Worm (Caenorhabditis elegans) whole organism, midembryonic: ENCODE results near the gene C44C10.10.

Experiments
- T22C8.4 ChIP-seq: fragments of 200-800 bp; sonication (Bioruptor generic); IDR thresholded peaks from 2 replicates; pipeline ENCODE4 v1.3.6; 2022; ENCODE audit warnings: missing genetic modification characterization, missing compliant biosample characterization
- cog-1 ChIP-seq: sonication (generic microtip); optimal IDR thresholded peaks from 2 replicates; lab custom pipeline; 2016; ENCODE audit warnings: missing genetic modification characterization, missing compliant biosample characterization
- flt-1 ChIP-seq: fragments of 200-800 bp; sonication (Bioruptor generic); IDR thresholded peaks from 2 replicates; pipeline ENCODE4 v1.3.6; 2022; ENCODE audit warnings: missing genetic modification characterization, missing compliant biosample characterization
- klf-2 ChIP-seq: fragments of 200-800 bp; sonication (Bioruptor generic); conservative IDR thresholded peaks from 2 replicates; pipeline ENCODE4 v1.3.6; 2022; ENCODE audit warnings: missing genetic modification reagents, missing genetic modification characterization, missing compliant biosample characterization
- med-1 ChIP-seq: sonication (generic microtip); optimal IDR thresholded peaks from 2 replicates; lab custom pipeline; 2017; ENCODE audit warnings: missing genetic modification characterization, mild to moderate bottlenecking, missing compliant biosample characterization, antibody characterized with exemption, missing genetic modification reagents; ENCODE audit not compliant: insufficient read depth
- ref-1 ChIP-seq: fragments of 200-800 bp; sonication (Bioruptor generic); conservative IDR thresholded peaks from 2 replicates; pipeline ENCODE4 v1.3.6; 2022; ENCODE audit warnings: missing genetic modification reagents, missing genetic modification characterization, missing compliant biosample characterization
- tab-1 ChIP-seq: fragments of 200-800 bp; sonication (Bioruptor generic); IDR thresholded peaks from 2 replicates; pipeline ENCODE4 v1.3.6; 2022; ENCODE audit warnings: missing genetic modification characterization, missing compliant biosample characterization
- ztf-23 ChIP-seq: fragments of 200-800 bp; sonication (Bioruptor generic); IDR thresholded peaks from 2 replicates; pipeline ENCODE4 v1.3.6; 2022; ENCODE audit warnings: missing genetic modification reagents, missing genetic modification characterization, missing compliant biosample characterization
- ztf-29 ChIP-seq: fragments of 200-800 bp; sonication (Bioruptor generic); IDR thresholded peaks from 2 replicates; pipeline ENCODE4 v1.3.6; 2022; ENCODE audit warnings: missing genetic modification reagents, missing genetic modification characterization, missing compliant biosample characterization

The C44C10.10 gene

DNA sequence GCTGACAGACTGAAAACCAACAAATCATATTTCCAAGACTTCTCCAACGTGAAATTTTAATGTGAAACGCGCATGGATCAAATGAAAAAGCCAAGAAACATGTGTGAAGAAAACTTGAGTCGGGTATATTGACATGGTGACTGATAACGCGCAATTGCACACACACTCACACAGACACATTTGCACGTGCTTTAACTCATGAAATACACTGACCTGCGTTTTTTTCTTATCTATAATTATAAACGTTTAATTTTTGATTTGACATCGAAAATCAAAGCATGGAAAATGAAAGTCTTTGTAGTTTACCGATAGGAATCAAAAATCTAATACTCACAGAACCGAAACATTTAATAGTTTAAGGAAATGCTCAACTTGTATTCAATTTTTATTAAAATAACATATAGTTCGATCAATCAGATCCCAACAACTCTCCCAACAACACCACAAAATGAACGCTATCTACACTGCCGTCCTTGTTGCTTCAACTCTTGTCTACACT, 48.5 kb downstream of the C44C10.10 start, which contains the start of gene nspa-9:
TSS of gene nspa-9 (plus strand) at position 449 of the 499 bp plus-strand sequence.
- TF ChIP-seq T22C8.4 (GFP tag; lab: Robert Waterston, UW): no peak
- no peak for TF ChIP-seq ztf-23 (GFP tag; lab: Robert Waterston, UW)
- TF ChIP-seq ztf-29 (GFP tag; lab: Robert Waterston, UW): no peak
- no peak for TF ChIP-seq med-1 (GFP tag; lab: Kevin White, UChicago)
- TF ChIP-seq klf-2 (GFP tag; lab: Robert Waterston, UW): no peak
- no peak for TF ChIP-seq tab-1
- no peak for TF ChIP-seq cog-1
- TF ChIP-seq ref-1 (GFP tag; lab: Robert Waterston, UW): no peak
- no peak for TF ChIP-seq flt-1 (GFP tag; lab: Robert Waterston, UW)
